Worm (Caenorhabditis elegans): Measurements from ENCODE around the gene C13F10.8.

- no peak for TF ChIP-seq T22C8.4 (GFP tag; IDR thresholded peaks at IDR 0.05)
- no peak for TF ChIP-seq med-1 (GFP tag; optimal IDR thresholded peaks at IDR 0.05; ENCODE audit: insufficient read depth)
- no peak for TF ChIP-seq tab-1 (GFP tag; IDR thresholded peaks at IDR 0.05)
- TF ChIP-seq ztf-29 (GFP tag; IDR thresholded peaks at IDR 0.05) = no peak
Observed at ce11 chrV:7266021-7266420, 45.2 kb upstream of the C13F10.8 start, which contains the start of gene C13A2.7.

All from whole organism, midembryonic.